Worm (Caenorhabditis elegans) whole organism, midembryonic: ENCODE data around the gene T09A12.1.

Experiments used
- flt-1 ChIP-seq: fragments of 200-800 bp; sonication (Bioruptor generic); IDR thresholded peaks from 2 replicates; pipeline ENCODE4 v1.3.6; 2022; ENCODE audit warnings: missing genetic modification characterization, missing compliant biosample characterization
- ref-1 ChIP-seq: fragments of 200-800 bp; sonication (Bioruptor generic); conservative IDR thresholded peaks from 2 replicates; pipeline ENCODE4 v1.3.6; 2022; ENCODE audit warnings: missing genetic modification reagents, missing genetic modification characterization, missing compliant biosample characterization

DNA sequence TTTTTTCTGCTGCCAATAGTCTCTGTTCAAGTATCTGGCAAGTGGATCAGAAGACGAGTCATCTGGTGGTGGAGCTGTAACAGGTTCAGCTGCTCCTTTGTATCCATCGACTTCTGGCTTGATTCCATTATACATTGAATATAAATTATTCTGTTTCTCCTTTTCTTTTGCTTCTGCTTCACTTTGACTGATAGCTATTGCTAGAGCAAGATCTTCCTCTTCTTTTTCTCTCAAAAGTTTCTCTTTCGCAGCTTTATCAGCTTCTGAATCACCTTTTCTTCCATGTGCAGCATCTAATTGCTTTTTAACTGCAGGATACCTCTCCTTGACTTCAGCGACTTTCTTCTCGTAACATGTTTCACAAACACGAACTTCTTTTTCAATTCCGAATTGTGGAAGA lies 40.7 kb upstream of the T09A12.1 start:
- TF ChIP-seq flt-1 (GFP tag; lab: Robert Waterston, UW) (no peak), ref-1 (GFP tag; lab: Robert Waterston, UW) (no peak)
